Fruit fly (Drosophila melanogaster) whole organism, embryonic: ENCODE data around the gene f-cup.
A peak's percentile ranks its signal among the peaks of the same experiment; 100 is the strongest.

Experiments used
- CG11085 ChIP-seq: fragments of 200-800 bp; sonication (Bioruptor generic); IDR thresholded peaks from 2 replicates; pipeline ENCODE4 v1.3.6; 2022; ENCODE audit warnings: missing biosample characterization, missing genetic modification characterization
- CG14441 ChIP-seq: fragments of 200-800 bp; sonication (Bioruptor generic); IDR thresholded peaks from 2 replicates; pipeline ENCODE4 v1.3.6; 2022; ENCODE audit warnings: missing biosample characterization, missing genetic modification characterization
- CG14667 ChIP-seq: fragments of 200-800 bp; sonication (Bioruptor generic); IDR thresholded peaks from 2 replicates; pipeline ENCODE4 v1.3.6; 2022; ENCODE audit warnings: missing biosample characterization, missing genetic modification characterization
- CG1792 ChIP-seq: fragments of 200-800 bp; sonication (Bioruptor generic); optimal IDR thresholded peaks from 2 replicates; lab custom pipeline; 2016; ENCODE audit warnings: missing biosample characterization, missing genetic modification characterization
- CG18011 ChIP-seq: fragments of 200-800 bp; sonication (Bioruptor generic); optimal IDR thresholded peaks from 2 replicates; lab custom pipeline; 2017; ENCODE audit warnings: missing biosample characterization, missing genetic modification characterization, mild to moderate bottlenecking, moderate library complexity, missing genotype
- CG31388 ChIP-seq: fragments of 200-800 bp; sonication (Bioruptor generic); optimal IDR thresholded peaks from 2 replicates; lab custom pipeline; 2016; ENCODE audit warnings: missing biosample characterization, missing genetic modification characterization
- CG34376 ChIP-seq: fragments of 200-800 bp; sonication (Bioruptor generic); optimal IDR thresholded peaks from 2 replicates; lab custom pipeline; 2018; ENCODE audit warnings: missing biosample characterization, mild to moderate bottlenecking, missing genetic modification characterization
- CG42726 ChIP-seq: fragments of 200-800 bp; sonication (Bioruptor generic); IDR thresholded peaks from 2 replicates; pipeline ENCODE4 v1.3.6; 2022; ENCODE audit warnings: missing biosample characterization, missing genetic modification characterization; ENCODE audit not compliant: partially characterized antibody
- CG43689 ChIP-seq: fragments of 200-800 bp; sonication (Bioruptor generic); IDR thresholded peaks from 2 replicates; pipeline ENCODE4 v1.3.6; 2022; ENCODE audit warnings: missing biosample characterization, missing genetic modification characterization
- CG4424 ChIP-seq: fragments of 200-800 bp; sonication (Bioruptor generic); optimal IDR thresholded peaks from 3 replicates; lab custom pipeline; 2016; ENCODE audit warnings: missing biosample characterization, missing genetic modification characterization
- CG4820 ChIP-seq: fragments of 200-800 bp; sonication (Bioruptor generic); optimal IDR thresholded peaks from 3 replicates; lab custom pipeline; 2016; ENCODE audit warnings: missing biosample characterization, missing genetic modification characterization
- CG7271 ChIP-seq: fragments of 200-800 bp; sonication (Bioruptor generic); optimal IDR thresholded peaks from 2 replicates; lab custom pipeline; 2018; ENCODE audit warnings: missing biosample characterization, mild to moderate bottlenecking, missing genetic modification characterization, moderate library complexity
- CG8359 ChIP-seq: fragments of 200-800 bp; sonication (Bioruptor generic); optimal IDR thresholded peaks from 2 replicates; lab custom pipeline; 2017; ENCODE audit warnings: missing biosample characterization, mild to moderate bottlenecking, missing genetic modification characterization, borderline replicate concordance
- CG8478 ChIP-seq: fragments of >200 bp; optimal IDR thresholded peaks from 2 replicates; lab custom pipeline; 2018
- CG9437 ChIP-seq: fragments of 200-800 bp; sonication (Bioruptor generic); optimal IDR thresholded peaks from 2 replicates; lab custom pipeline; 2018; ENCODE audit warnings: missing biosample characterization, mild to moderate bottlenecking, missing genetic modification characterization
- CG9876 ChIP-seq: fragments of 200-800 bp; sonication (Bioruptor generic); optimal IDR thresholded peaks from 2 replicates; lab custom pipeline; 2016; ENCODE audit warnings: missing biosample characterization, missing genetic modification characterization
- CG9932 ChIP-seq: fragments of 200-800 bp; sonication (Bioruptor generic); IDR thresholded peaks from 2 replicates; pipeline ENCODE4 v1.3.6; 2022; ENCODE audit warnings: missing biosample characterization, missing genetic modification characterization
- D19B ChIP-seq: fragments of 200-800 bp; sonication (Bioruptor generic); optimal IDR thresholded peaks from 2 replicates; lab custom pipeline; 2017; ENCODE audit warnings: missing biosample characterization, mild to moderate bottlenecking, missing genetic modification characterization
- Dbx ChIP-seq: fragments of 200-800 bp; sonication (Bioruptor generic); IDR thresholded peaks from 3 replicates; pipeline ENCODE4 v1.3.6; 2022; ENCODE audit warnings: missing biosample characterization, missing genetic modification characterization
- Deaf1 ChIP-seq: fragments of 200-800 bp; optimal IDR thresholded peaks from 3 replicates; lab custom pipeline; 2019; ENCODE audit warnings: missing biosample characterization, mild to moderate bottlenecking, missing genetic modification characterization, moderate library complexity
- Ets97D ChIP-seq: fragments of 200-800 bp; sonication (Bioruptor generic); optimal IDR thresholded peaks from 3 replicates; lab custom pipeline; 2016; ENCODE audit warnings: missing biosample characterization, missing genetic modification characterization
- Jarid2 ChIP-seq: fragments of 200-800 bp; sonication (Bioruptor generic); optimal IDR thresholded peaks from 3 replicates; lab custom pipeline; 2017; ENCODE audit warnings: mild to moderate bottlenecking, missing biosample characterization, missing genetic modification reagents, missing genetic modification characterization
- MBD-R2 ChIP-seq: fragments of 200-800 bp; sonication (Bioruptor generic); IDR thresholded peaks from 2 replicates; pipeline ENCODE4 v1.3.6; 2022; ENCODE audit warnings: missing biosample characterization, missing genetic modification characterization
- MESR4 ChIP-seq: fragments of 200-800 bp; sonication (Bioruptor generic); optimal IDR thresholded peaks from 2 replicates; lab custom pipeline; 2018; ENCODE audit warnings: missing biosample characterization, mild to moderate bottlenecking, missing genetic modification characterization, moderate library complexity
- Max ChIP-seq: fragments of 200-800 bp; sonication (Bioruptor generic); optimal IDR thresholded peaks from 2 replicates; lab custom pipeline; 2016; ENCODE audit warnings: missing biosample characterization, mild to moderate bottlenecking, missing genetic modification characterization
- NC2α ChIP-seq: fragments of 200-800 bp; sonication (Bioruptor generic); optimal IDR thresholded peaks from 2 replicates; lab custom pipeline; 2016; ENCODE audit warnings: missing biosample characterization, missing genetic modification characterization
- Oli ChIP-seq: fragments of 200-800 bp; sonication (Bioruptor generic); optimal IDR thresholded peaks from 2 replicates; lab custom pipeline; 2018; ENCODE audit warnings: missing biosample characterization, mild to moderate bottlenecking, missing genetic modification characterization, moderate library complexity
- Pdp1 ChIP-seq, 2 experiments: fragments of 200-800 bp; sonication (Bioruptor generic); optimal IDR thresholded peaks; 3 replicates each; lab custom pipeline; 2016; ENCODE audit warnings: missing biosample characterization in 2 of 2, missing genetic modification characterization in 2 of 2, mild to moderate bottlenecking in 1 of 2, moderate library complexity in 1 of 2
- Ravus ChIP-seq: fragments of 200-800 bp; sonication (Bioruptor generic); IDR thresholded peaks from 2 replicates; pipeline ENCODE4 v1.3.6; 2022; ENCODE audit warnings: missing biosample characterization, missing genetic modification characterization
- Spps ChIP-seq: fragments of 200-800 bp; sonication (Bioruptor generic); optimal IDR thresholded peaks from 2 replicates; lab custom pipeline; 2018; ENCODE audit warnings: missing biosample characterization, mild to moderate bottlenecking, missing genetic modification characterization
- Trl ChIP-seq, 3 experiments: fragments of >200 bp in 2 of 3; fragments of 200-800 bp in 1 of 3; sonication (Bioruptor generic) in 1 of 3; optimal IDR thresholded peaks; 2 replicates in 1 of 3; 3 replicates in 2 of 3; lab custom pipeline; 2016 to 2017; ENCODE audit warnings: missing biosample characterization in 1 of 3, missing genetic modification characterization in 1 of 3
- disco-r ChIP-seq: fragments of 200-800 bp; sonication (Bioruptor generic); optimal IDR thresholded peaks from 2 replicates; lab custom pipeline; 2016; ENCODE audit warnings: missing biosample characterization, missing genetic modification characterization
- exex ChIP-seq: fragments of 200-800 bp; sonication (Bioruptor generic); optimal IDR thresholded peaks from 4 replicates; lab custom pipeline; 2018; ENCODE audit warnings: missing biosample characterization, mild to moderate bottlenecking, missing genetic modification characterization, moderate library complexity
- fd102C ChIP-seq: fragments of 200-800 bp; sonication (Bioruptor generic); optimal IDR thresholded peaks from 2 replicates; lab custom pipeline; 2018; ENCODE audit warnings: missing biosample characterization, mild to moderate bottlenecking, missing genetic modification characterization, moderate library complexity
- ftz-f1 ChIP-seq: fragments of 200-800 bp; sonication (Bioruptor generic); optimal IDR thresholded peaks from 2 replicates; lab custom pipeline; 2016; ENCODE audit warnings: missing biosample characterization, missing genetic modification characterization
- fu2 ChIP-seq: fragments of 200-800 bp; sonication (Bioruptor generic); optimal IDR thresholded peaks from 2 replicates; lab custom pipeline; 2016; ENCODE audit warnings: missing biosample characterization, missing genetic modification characterization
- gce ChIP-seq: fragments of 200-800 bp; sonication (Bioruptor generic); IDR thresholded peaks from 3 replicates; pipeline ENCODE4 v1.3.6; 2022; ENCODE audit warnings: missing biosample characterization, missing genetic modification characterization
- grau ChIP-seq: fragments of 200-800 bp; optimal IDR thresholded peaks from 3 replicates; lab custom pipeline; 2019; ENCODE audit warnings: missing biosample characterization, mild to moderate bottlenecking, missing genetic modification characterization, moderate library complexity
- hb ChIP-seq: fragments of 200-800 bp; sonication (Bioruptor generic); IDR thresholded peaks from 3 replicates; pipeline ENCODE4 v1.3.6; 2022; ENCODE audit warnings: missing biosample characterization, missing genetic modification characterization; ENCODE audit not compliant: partially characterized antibody
- insv ChIP-seq, 2 experiments: fragments of 200-800 bp; sonication (Bioruptor generic); optimal IDR thresholded peaks; 3 replicates each; lab custom pipeline; 2016 to 2018; ENCODE audit warnings: missing biosample characterization in 2 of 2, missing genetic modification characterization in 2 of 2
- lola ChIP-seq, 3 experiments: fragments of >200 bp in 2 of 3; fragments of 200-800 bp in 1 of 3; sonication (Bioruptor generic) in 1 of 3; optimal IDR thresholded peaks; 2 replicates each; lab custom pipeline; 2017 to 2019; ENCODE audit warnings: missing biosample characterization in 3 of 3, missing genetic modification characterization in 3 of 3, mild to moderate bottlenecking in 1 of 3, moderate library complexity in 1 of 3
- luna ChIP-seq: fragments of 200-800 bp; sonication (Bioruptor generic); optimal IDR thresholded peaks from 2 replicates; lab custom pipeline; 2016; ENCODE audit warnings: missing biosample characterization, missing genetic modification characterization
- nmo ChIP-seq: fragments of 200-800 bp; sonication (Bioruptor generic); optimal IDR thresholded peaks from 2 replicates; lab custom pipeline; 2018; ENCODE audit warnings: missing biosample characterization, mild to moderate bottlenecking, missing genetic modification characterization, moderate library complexity
- psq ChIP-seq: fragments of 200-800 bp; sonication (Bioruptor generic); optimal IDR thresholded peaks from 2 replicates; lab custom pipeline; 2017; ENCODE audit warnings: missing biosample characterization, missing genetic modification characterization
- sens ChIP-seq: fragments of 200-800 bp; sonication (Bioruptor generic); peaks from one replicate; lab custom pipeline; 2016; ENCODE audit warnings: missing biosample characterization, missing genetic modification characterization
- tna ChIP-seq: fragments of 200-800 bp; sonication (Bioruptor generic); IDR thresholded peaks from 2 replicates; pipeline ENCODE4 v1.3.6; 2022; ENCODE audit warnings: missing biosample characterization, missing genetic modification characterization; ENCODE audit not compliant: partially characterized antibody
- toy ChIP-seq: fragments of 200-800 bp; sonication (Bioruptor generic); IDR thresholded peaks from 2 replicates; pipeline ENCODE4 v1.3.6; 2022; ENCODE audit warnings: missing biosample characterization, missing genetic modification characterization
- trem ChIP-seq: fragments of 200-800 bp; optimal IDR thresholded peaks from 3 replicates; lab custom pipeline; 2019; ENCODE audit warnings: missing biosample characterization, mild to moderate bottlenecking, missing genetic modification characterization, moderate library complexity

The f-cup gene

DNA sequence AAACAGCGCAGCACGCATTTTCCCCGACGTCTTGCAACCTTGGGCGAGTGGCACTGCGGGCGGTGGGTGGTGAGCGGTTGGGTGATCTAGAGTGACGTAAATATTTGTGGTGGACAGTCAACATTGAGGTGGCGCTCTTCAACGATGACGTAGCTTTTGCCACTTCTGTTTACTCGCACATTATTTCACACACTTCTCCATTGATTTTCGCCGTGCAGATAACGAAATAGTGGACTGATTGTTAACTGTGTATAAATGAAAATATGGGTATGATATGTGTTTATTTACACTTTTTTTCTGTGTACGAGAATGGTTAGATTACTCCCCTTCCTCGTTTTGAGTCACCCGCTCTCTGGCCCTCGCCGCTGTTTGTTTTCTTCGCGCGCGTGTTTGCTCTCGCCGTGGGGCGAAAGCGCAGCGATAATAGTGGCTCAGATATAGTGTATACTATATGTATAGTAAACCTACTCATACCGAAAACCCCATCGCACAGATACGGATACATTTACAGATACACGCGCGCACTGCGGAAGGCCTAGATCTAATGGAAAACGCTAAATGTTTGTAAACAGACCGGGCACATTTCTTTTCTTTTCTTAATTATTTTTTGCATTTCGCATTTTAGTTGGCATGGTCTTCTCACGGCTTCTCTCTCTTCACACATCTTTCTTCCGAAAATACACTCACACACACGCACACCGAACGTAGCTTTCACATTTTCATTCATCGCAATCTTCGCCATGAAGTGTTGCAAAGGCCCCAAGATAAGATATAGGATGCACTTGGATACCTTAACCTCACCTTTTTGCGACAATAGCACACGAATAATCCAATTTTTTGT lies 14.0 kb downstream of the f-cup start, which contains the start of gene omd (continued):
- TF ChIP-seq D19B (GFP tag; lab: Kevin White, UChicago) (no peak), trem (tag; lab: Kevin White, UChicago) (peak; percentile 11), CG9876 (peak; percentile 43), ftz-f1 (GFP tag; lab: Kevin White, UChicago) (peak; percentile 94), Ets97D (GFP tag; lab: Kevin White, UChicago) (no peak), CG8478 (lab: Kevin White, UChicago) (no peak), CG7271 (no peak), Ravus (GFP tag; lab: Robert Waterston, UW) (no peak; the same call in 1 of the 2 replicates), CG14667 (GFP tag; lab: Robert Waterston, UW) (no peak), lola (GFP tag; optimal IDR thresholded peaks at IDR 0.05; lab: Kevin White, UChicago) (peak in 1 of 3 experiments; percentile 55), CG9932 (GFP tag; lab: Robert Waterston, UW) (peak; percentile 52), CG31388 (GFP tag; lab: Kevin White, UChicago) (no peak), hb (GFP tag; lab: Robert Waterston, UW) (no peak), disco-r (GFP tag; lab: Kevin White, UChicago) (no peak), CG9437 (GFP tag; lab: Kevin White, UChicago) (no peak), CG14441 (GFP tag; lab: Robert Waterston, UW) (peak; percentile 59; the same call in 1 of the 2 replicates), CG8359 (peak; percentile 41), nmo (GFP tag; lab: Kevin White, UChicago) (peak; percentile 8), fu2 (GFP tag; lab: Kevin White, UChicago) (no peak), Dbx (0 out of 3 replicates have a peak, but pooled peaks have one; percentile 46), luna (GFP tag; lab: Kevin White, UChicago) (no peak), CG34376 (GFP tag; lab: Kevin White, UChicago) (peak; percentile 96), Max (peak; percentile 31), sens (GFP tag; lab: Kevin White, UChicago) (peak; percentile 94), MESR4 (GFP tag; lab: Kevin White, UChicago) (peak; percentile 10), CG4820 (GFP tag; lab: Kevin White, UChicago) (peak; percentile 23), CG4424 (peak; percentile 47), MBD-R2 (GFP tag; lab: Robert Waterston, UW) (peak; percentile 37; the same call in 1 of the 2 replicates), exex (tag; lab: Kevin White, UChicago) (peak; percentile 80), Trl (optimal IDR thresholded peaks at IDR 0.05; lab: Kevin White, UChicago) (peak in 1 of 2 experiments; percentile 50), Trl (GFP tag; optimal IDR thresholded peaks at IDR 0.05; lab: Kevin White, UChicago) (peak; percentile 76), CG18011 (GFP tag; lab: Kevin White, UChicago) (peak; percentile 4), insv (GFP tag; optimal IDR thresholded peaks at IDR 0.05; lab: Kevin White, UChicago) (no peak), CG1792 (GFP tag; lab: Kevin White, UChicago) (peak; percentile 52), Jarid2 (peak; percentile 19), gce (GFP tag; lab: Robert Waterston, UW) (peak; percentile 67; the same call in 1 of the 3 replicates), grau (tag; lab: Kevin White, UChicago) (no peak), Spps (tag; lab: Kevin White, UChicago) (no peak), Deaf1 (tag; lab: Kevin White, UChicago) (no peak), NC2α (GFP tag; lab: Kevin White, UChicago) (no peak), CG43689 (GFP tag; lab: Robert Waterston, UW) (no peak), Pdp1 (GFP tag; optimal IDR thresholded peaks at IDR 0.05; lab: Kevin White, UChicago) (peak; percentile 43 to 83), CG42726 (no peak), fd102C (GFP tag; lab: Kevin White, UChicago) (peak; percentile 41), tna (no peak), psq (GFP tag; lab: Kevin White, UChicago) (peak; percentile 61), CG11085 (GFP tag; lab: Robert Waterston, UW) (no peak), toy (GFP tag; lab: Robert Waterston, UW) (no peak), Oli (tag; lab: Kevin White, UChicago) (no peak)
